Worm (Caenorhabditis elegans) whole organism, L4 larva: ENCODE measurements around the gene Y15E3A.5.

Experiments used
- D1046.2 ChIP-seq: fragments of 200-800 bp; sonication (Bioruptor generic); IDR thresholded peaks from 2 replicates; pipeline ENCODE4 v1.3.6; 2022; ENCODE audit warnings: missing genetic modification characterization, missing compliant biosample characterization
- F37D6.2 ChIP-seq: sonication (generic microtip); optimal IDR thresholded peaks from 2 replicates; lab custom pipeline; 2016; ENCODE audit warnings: mild to moderate bottlenecking, missing genetic modification characterization, missing compliant biosample characterization
- F44E2.7 ChIP-seq: fragments of 200-800 bp; sonication (Bioruptor generic); IDR thresholded peaks from 2 replicates; pipeline ENCODE4 v2.1.2; 2022; ENCODE audit warnings: missing genetic modification characterization, missing compliant biosample characterization
- F49E8.2 ChIP-seq: sonication (generic microtip); optimal IDR thresholded peaks from 2 replicates; lab custom pipeline; 2016; ENCODE audit warnings: missing compliant biosample characterization, mild to moderate bottlenecking, missing genetic modification characterization, borderline replicate concordance
- R02D3.7 ChIP-seq: fragments of 150-350 bp; sonication (generic microtip); optimal IDR thresholded peaks from 3 replicates; lab custom pipeline; 2014; ENCODE audit warnings: missing biosample characterization, missing genetic modification characterization
- T20F7.1 ChIP-seq: fragments of 200-800 bp; sonication (Bioruptor generic); optimal IDR thresholded peaks from 2 replicates; lab custom pipeline; 2018; ENCODE audit warnings: mild to moderate bottlenecking, missing genetic modification characterization, missing compliant biosample characterization
- T26A8.4 ChIP-seq: fragments of 200-800 bp; sonication (Bioruptor generic); IDR thresholded peaks from 2 replicates; pipeline ENCODE4 v1.3.6; 2022; ENCODE audit warnings: missing genetic modification characterization, missing compliant biosample characterization
- Y5F2A.4 ChIP-seq: fragments of 200-800 bp; sonication (Bioruptor generic); optimal IDR thresholded peaks from 2 replicates; lab custom pipeline; 2018; ENCODE audit warnings: mild to moderate bottlenecking, missing genetic modification characterization, missing compliant biosample characterization
- ZK337.2 ChIP-seq: fragments of 200-800 bp; sonication (Bioruptor generic); IDR thresholded peaks from 2 replicates; pipeline ENCODE4 v1.3.6; 2022; ENCODE audit warnings: missing genetic modification reagents, missing genetic modification characterization, missing compliant biosample characterization
- ZK546.5 ChIP-seq, 2 experiments: sonication (generic microtip); optimal IDR thresholded peaks; 2 replicates each; lab custom pipeline; 2017; ENCODE audit warnings: missing biosample characterization in 2 of 2, missing genetic modification characterization in 2 of 2
- aly-2 ChIP-seq: sonication (generic microtip); optimal IDR thresholded peaks from 2 replicates; lab custom pipeline; 2018; ENCODE audit warnings: missing biosample characterization, missing genetic modification characterization
- ceh-32 ChIP-seq: sonication (generic microtip); optimal IDR thresholded peaks from 2 replicates; lab custom pipeline; 2016; ENCODE audit warnings: mild to moderate bottlenecking, missing genetic modification characterization, missing compliant biosample characterization; ENCODE audit not compliant: poor library complexity
- ceh-62 ChIP-seq: sonication (generic microtip); optimal IDR thresholded peaks from 2 replicates; lab custom pipeline; 2017; ENCODE audit warnings: missing biosample characterization, missing genetic modification characterization
- ces-1 ChIP-seq: fragments of 150-350 bp; sonication (generic microtip); optimal IDR thresholded peaks from 4 replicates; lab custom pipeline; 2014; ENCODE audit warnings: missing biosample characterization, missing genetic modification reagents, missing genetic modification characterization
- cey-2 ChIP-seq: sonication (generic microtip); optimal IDR thresholded peaks from 3 replicates; lab custom pipeline; 2017; ENCODE audit warnings: missing genetic modification characterization, mild to moderate bottlenecking, missing compliant biosample characterization, antibody characterized with exemption, borderline replicate concordance; ENCODE audit not compliant: insufficient read depth
- ctbp-1 ChIP-seq: fragments of 200-800 bp; sonication (Bioruptor generic); IDR thresholded peaks from 2 replicates; pipeline ENCODE4 v1.3.6; 2022; ENCODE audit warnings: missing genetic modification reagents, missing genetic modification characterization, missing compliant biosample characterization
- daf-12 ChIP-seq: fragments of 150-350 bp; optimal IDR thresholded peaks from 2 replicates; lab custom pipeline; 2014; ENCODE audit warnings: missing biosample characterization, missing genetic modification reagents, missing genetic modification characterization
- dmd-9 ChIP-seq: fragments of 200-800 bp; sonication (Bioruptor generic); IDR thresholded peaks from 2 replicates; pipeline ENCODE4 v1.3.6; 2022; ENCODE audit warnings: missing genetic modification reagents, missing genetic modification characterization, missing compliant biosample characterization
- duxl-1 ChIP-seq: sonication (generic microtip); optimal IDR thresholded peaks from 2 replicates; lab custom pipeline; 2016; ENCODE audit warnings: mild to moderate bottlenecking, missing genetic modification characterization, moderate library complexity, missing compliant biosample characterization; ENCODE audit not compliant: poor library complexity
- dve-1 ChIP-seq: sonication (generic microtip); optimal IDR thresholded peaks from 2 replicates; lab custom pipeline; 2017; ENCODE audit warnings: antibody characterized with exemption, mild to moderate bottlenecking, missing genetic modification characterization, missing compliant biosample characterization; ENCODE audit not compliant: insufficient read depth
- egl-43 ChIP-seq: fragments of 200-800 bp; sonication (Bioruptor generic); IDR thresholded peaks from 2 replicates; pipeline ENCODE4 v1.3.6; 2022; ENCODE audit warnings: missing genetic modification reagents, missing genetic modification characterization, missing compliant biosample characterization
- fos-1 ChIP-seq: fragments of 150-350 bp; optimal IDR thresholded peaks from 2 replicates; lab custom pipeline; 2014; ENCODE audit warnings: missing biosample characterization, missing genetic modification characterization
- gei-8 ChIP-seq: fragments of 200-800 bp; sonication (Bioruptor generic); optimal IDR thresholded peaks from 2 replicates; lab custom pipeline; 2018; ENCODE audit warnings: mild to moderate bottlenecking, missing genetic modification characterization, missing compliant biosample characterization
- hif-1 ChIP-seq, 2 experiments: sonication (generic microtip); optimal IDR thresholded peaks; 2 replicates each; lab custom pipeline; 2016 to 2017; ENCODE audit warnings: missing compliant biosample characterization in 2 of 2, missing genetic modification characterization in 2 of 2, missing genetic modification reagents in 2 of 2, missing genotype in 2 of 2, mild to moderate bottlenecking in 1 of 2
- hlh-11 ChIP-seq: fragments of 200-800 bp; sonication (Bioruptor generic); optimal IDR thresholded peaks from 2 replicates; lab custom pipeline; 2018; ENCODE audit warnings: mild to moderate bottlenecking, missing genetic modification characterization, missing compliant biosample characterization
- hlh-30 ChIP-seq: sonication (generic microtip); optimal IDR thresholded peaks from 2 replicates; lab custom pipeline; 2017; ENCODE audit warnings: antibody characterized with exemption, mild to moderate bottlenecking, missing genetic modification characterization, missing compliant biosample characterization; ENCODE audit not compliant: insufficient read depth
- lim-7 ChIP-seq: fragments of 200-800 bp; sonication (Bioruptor generic); IDR thresholded peaks from 2 replicates; pipeline ENCODE4 v1.3.6; 2022; ENCODE audit warnings: missing genetic modification characterization, missing compliant biosample characterization
- lin-1 ChIP-seq: fragments of 200-800 bp; sonication (Bioruptor generic); IDR thresholded peaks from 2 replicates; pipeline ENCODE4 v1.3.6; 2022; ENCODE audit warnings: missing genetic modification reagents, missing genetic modification characterization, missing compliant biosample characterization
- lin-13 ChIP-seq: fragments of 150-350 bp; optimal IDR thresholded peaks from 2 replicates; lab custom pipeline; 2014; ENCODE audit warnings: missing biosample characterization, missing genetic modification reagents, missing genetic modification characterization
- lin-29 ChIP-seq: fragments of 200-800 bp; sonication (Bioruptor generic); IDR thresholded peaks from 2 replicates; pipeline ENCODE4 v1.3.6; 2022; ENCODE audit warnings: missing genetic modification reagents, missing genetic modification characterization, missing compliant biosample characterization
- lir-3 ChIP-seq: sonication (generic microtip); optimal IDR thresholded peaks from 2 replicates; lab custom pipeline; 2016; ENCODE audit warnings: mild to moderate bottlenecking, missing genetic modification characterization, missing compliant biosample characterization
- madf-5 ChIP-seq, 2 experiments: fragments of 200-800 bp; sonication (Bioruptor generic); IDR thresholded peaks; 2 replicates each; pipeline ENCODE4 v1.3.6; 2022; ENCODE audit warnings: missing compliant biosample characterization in 2 of 2, missing genetic modification characterization in 2 of 2
- nhr-102 ChIP-seq: sonication (generic microtip); optimal IDR thresholded peaks from 2 replicates; lab custom pipeline; 2016; ENCODE audit warnings: mild to moderate bottlenecking, missing genetic modification characterization, moderate library complexity, missing compliant biosample characterization
- nhr-11 ChIP-seq: fragments of 150-350 bp; optimal IDR thresholded peaks from 2 replicates; lab custom pipeline; 2014; ENCODE audit warnings: missing biosample characterization, missing genetic modification characterization
- nhr-111 ChIP-seq: fragments of 200-800 bp; sonication (Bioruptor generic); optimal IDR thresholded peaks from 2 replicates; lab custom pipeline; 2018; ENCODE audit warnings: mild to moderate bottlenecking, missing genetic modification characterization, missing compliant biosample characterization
- nhr-25 ChIP-seq: sonication (generic microtip); optimal IDR thresholded peaks from 2 replicates; lab custom pipeline; 2017; ENCODE audit warnings: missing genetic modification characterization, mild to moderate bottlenecking, missing compliant biosample characterization, antibody characterized with exemption, moderate library complexity, borderline replicate concordance; ENCODE audit not compliant: insufficient read depth
- nhr-42 ChIP-seq: fragments of 200-800 bp; sonication (Bioruptor generic); IDR thresholded peaks from 2 replicates; pipeline ENCODE4 v1.3.6; 2022; ENCODE audit warnings: missing genetic modification characterization, missing compliant biosample characterization
- nhr-6 ChIP-seq: fragments of 150-350 bp; optimal IDR thresholded peaks from 2 replicates; lab custom pipeline; 2014; ENCODE audit warnings: missing biosample characterization, missing genetic modification characterization
- nhr-76 ChIP-seq: fragments of 150-350 bp; optimal IDR thresholded peaks from 2 replicates; lab custom pipeline; 2014; ENCODE audit warnings: missing biosample characterization, missing genetic modification characterization
- nhr-77 ChIP-seq: fragments of 150-350 bp; optimal IDR thresholded peaks from 2 replicates; lab custom pipeline; 2014; ENCODE audit warnings: missing biosample characterization, missing genetic modification characterization
- php-3 ChIP-seq: fragments of 200-800 bp; sonication (Bioruptor generic); IDR thresholded peaks from 2 replicates; pipeline ENCODE4 v1.3.6; 2022; ENCODE audit warnings: missing genetic modification reagents, missing genetic modification characterization, missing compliant biosample characterization
- pqm-1 ChIP-seq: sonication (generic microtip); optimal IDR thresholded peaks from 2 replicates; lab custom pipeline; 2017; ENCODE audit warnings: missing biosample characterization, missing genetic modification characterization
- skn-1 ChIP-seq: fragments of 150-350 bp; optimal IDR thresholded peaks from 2 replicates; lab custom pipeline; 2014; ENCODE audit warnings: missing biosample characterization, missing genetic modification characterization
- snpc-1.2 ChIP-seq: fragments of 200-800 bp; sonication (Bioruptor generic); IDR thresholded peaks from 2 replicates; pipeline ENCODE4 v1.3.6; 2022; ENCODE audit warnings: missing genetic modification reagents, missing genetic modification characterization, missing compliant biosample characterization
- snpc-4 ChIP-seq: fragments of 150-350 bp; optimal IDR thresholded peaks from 2 replicates; lab custom pipeline; 2014; ENCODE audit warnings: missing biosample characterization, missing genetic modification characterization
- unc-130 ChIP-seq: sonication (generic microtip); optimal IDR thresholded peaks from 2 replicates; lab custom pipeline; 2016; ENCODE audit warnings: missing genetic modification reagents, missing genetic modification characterization, missing compliant biosample characterization
- unc-62 ChIP-seq, 3 experiments: fragments of 150-350 bp in 1 of 3; sonication (generic microtip); optimal IDR thresholded peaks in 2 of 3; peaks in 1 of 3; 1 replicate in 1 of 3; 2 replicates in 2 of 3; lab custom pipeline; 2014 to 2017; ENCODE audit warnings: missing biosample characterization in 3 of 3, missing genetic modification characterization in 3 of 3, missing genetic modification reagents in 3 of 3, missing genotype in 1 of 3
- zag-1 ChIP-seq: fragments of 150-350 bp; optimal IDR thresholded peaks from 2 replicates; lab custom pipeline; 2014; ENCODE audit warnings: missing biosample characterization, missing genetic modification characterization
- zfp-2 ChIP-seq: sonication (generic microtip); optimal IDR thresholded peaks from 2 replicates; lab custom pipeline; 2016; ENCODE audit warnings: mild to moderate bottlenecking, missing genetic modification characterization, missing compliant biosample characterization
- ztf-11 ChIP-seq: fragments of 150-350 bp; optimal IDR thresholded peaks from 2 replicates; lab custom pipeline; 2014; ENCODE audit warnings: missing biosample characterization, missing genetic modification characterization
- ztf-7 ChIP-seq: fragments of 150-350 bp; optimal IDR thresholded peaks from 2 replicates; lab custom pipeline; 2014; ENCODE audit warnings: missing biosample characterization, missing genetic modification characterization

Gene Y15E3A.5

ce11 chrX:15385807-15386349 is 45.5 kb downstream of the Y15E3A.5 start:
- 0 out of 2 replicates have a peak, but pooled peaks have one; percentile 5 for TF ChIP-seq ZK337.2 (GFP tag; lab: Robert Waterston, UW)
- no peak for TF ChIP-seq R02D3.7 (tag; lab: Kevin White, UChicago)
- no peak for TF ChIP-seq cey-2 (tag; lab: Kevin White, UChicago)
- no peak for TF ChIP-seq lir-3
- TF ChIP-seq nhr-102, result no peak
- TF ChIP-seq nhr-76 (tag; lab: Kevin White, UChicago), result no peak
- TF ChIP-seq fos-1 (tag; lab: Kevin White, UChicago), result no peak
- TF ChIP-seq hlh-11 (tag; lab: Kevin White, UChicago), result peak; percentile 20
- TF ChIP-seq ZK546.5 (tag; optimal IDR thresholded peaks at IDR 0.05; lab: Kevin White, UChicago), result no peak
- TF ChIP-seq snpc-1.2 (GFP tag; lab: Robert Waterston, UW), result no peak
- TF ChIP-seq snpc-4 (tag; lab: Kevin White, UChicago), result no peak
- TF ChIP-seq ztf-11, result no peak
- no peak for TF ChIP-seq pqm-1 (tag; lab: Kevin White, UChicago)
- TF ChIP-seq hlh-30, result peak; percentile 20
- no peak for TF ChIP-seq dmd-9 (GFP tag; lab: Robert Waterston, UW)
- no peak for TF ChIP-seq unc-130
- no peak for TF ChIP-seq nhr-6 (tag; lab: Kevin White, UChicago)
- TF ChIP-seq ces-1, result no peak
- TF ChIP-seq zag-1, result no peak
- TF ChIP-seq lin-29 (GFP tag; lab: Robert Waterston, UW), result no peak
- no peak for TF ChIP-seq unc-62 (GFP tag; optimal IDR thresholded peaks at IDR 0.05 in 1 of 2; lab: Kevin White, UChicago)
- no peak for TF ChIP-seq unc-62 (tag; optimal IDR thresholded peaks at IDR 0.05; lab: Kevin White, UChicago)
- no peak for TF ChIP-seq F49E8.2
- TF ChIP-seq ztf-7, result no peak
- TF ChIP-seq F44E2.7 (GFP tag; lab: Robert Waterston, UW), result no peak
- no peak for TF ChIP-seq daf-12 (tag; lab: Kevin White, UChicago)
- TF ChIP-seq skn-1, result no peak
- no peak for TF ChIP-seq egl-43 (GFP tag; lab: Robert Waterston, UW)
- TF ChIP-seq F37D6.2 (tag; lab: Kevin White, UChicago), result peak; percentile 46
- TF ChIP-seq dve-1, result no peak
- TF ChIP-seq lin-1 (GFP tag; lab: Robert Waterston, UW), result no peak
- TF ChIP-seq php-3, result no peak
- TF ChIP-seq T26A8.4, result no peak
- TF ChIP-seq lin-13 (GFP tag; lab: Kevin White, UChicago), result no peak
- no peak for TF ChIP-seq nhr-11 (tag; lab: Kevin White, UChicago)
- no peak for TF ChIP-seq aly-2 (tag; lab: Kevin White, UChicago)
- no peak for TF ChIP-seq T20F7.1
- no peak for TF ChIP-seq nhr-42
- peak in 1 of 2 experiments; percentile 20 for TF ChIP-seq hif-1 (tag; optimal IDR thresholded peaks at IDR 0.05; lab: Kevin White, UChicago)
- no peak for TF ChIP-seq nhr-111 (GFP tag; lab: Kevin White, UChicago)
- no peak for TF ChIP-seq Y5F2A.4 (GFP tag; lab: Kevin White, UChicago)
- TF ChIP-seq ctbp-1 (GFP tag; lab: Robert Waterston, UW), result peak; percentile 84
- TF ChIP-seq ceh-32 (tag; lab: Kevin White, UChicago), result no peak
- no peak for TF ChIP-seq nhr-25 (tag; lab: Kevin White, UChicago)
- TF ChIP-seq ceh-62, result no peak
- TF ChIP-seq gei-8 (GFP tag; lab: Kevin White, UChicago), result no peak
- TF ChIP-seq zfp-2 (tag; lab: Kevin White, UChicago), result no peak
- TF ChIP-seq D1046.2 (GFP tag; lab: Robert Waterston, UW), result no peak
- TF ChIP-seq lim-7 (GFP tag; lab: Robert Waterston, UW), result no peak
- TF ChIP-seq nhr-77 (tag; lab: Kevin White, UChicago), result no peak
- no peak for TF ChIP-seq madf-5 (GFP tag; IDR thresholded peaks at IDR 0.05; lab: Robert Waterston, UW)
- no peak for TF ChIP-seq duxl-1 (tag; lab: Kevin White, UChicago)
